Worm (Caenorhabditis elegans): ENCODE data around the gene T26E4.18.
"Not testable (repeated sequence)": the region's sequence is repeated elsewhere in the genome, so short reads cannot be mapped to it uniquely, and the experiment has no call there.

Gene T26E4.18

ce11 chrV:15758449-15758848 is 45.2 kb downstream of the T26E4.18 start, which contains the start of gene str-9:
Gene str-9, plus strand, starts transcription at chrV:15758749.
- TF ChIP-seq scrt-1 (GFP tag; IDR thresholded peaks at IDR 0.05) (no peak), pes-1 (GFP tag; IDR thresholded peaks at IDR 0.05) (no peak), tra-4 (tag; optimal IDR thresholded peaks at IDR 0.05) (no peak), hmbx-1 (tag; optimal IDR thresholded peaks at IDR 0.05) (no peak), sea-1 (GFP tag; conservative IDR thresholded peaks at IDR 0.05) (no peak), ceh-36 (tag; optimal IDR thresholded peaks at IDR 0.05) (no peak), hnd-1 (tag; optimal IDR thresholded peaks at IDR 0.05) (no peak), ceh-13 (GFP tag; optimal IDR thresholded peaks at IDR 0.05) (no peak), tbx-11 (GFP tag; IDR thresholded peaks at IDR 0.05) (no peak), B0310.2 (tag; optimal IDR thresholded peaks at IDR 0.05) (no peak), aly-1 (tag; optimal IDR thresholded peaks at IDR 0.05) (no peak), ets-7 (tag; optimal IDR thresholded peaks at IDR 0.05) (no peak), tbx-37 (GFP tag; conservative IDR thresholded peaks at IDR 0.05) (no peak)

ce11 chrV:15757645-15758044 is 46.0 kb downstream of the T26E4.18 start:
- no peak for TF ChIP-seq hmg-4 (GFP tag; optimal IDR thresholded peaks at IDR 0.05)
- TF ChIP-seq hnd-1 (tag; optimal IDR thresholded peaks at IDR 0.05), result no peak
- TF ChIP-seq scrt-1 (GFP tag; IDR thresholded peaks at IDR 0.05), result no peak
- no peak for TF ChIP-seq pes-1 (GFP tag; IDR thresholded peaks at IDR 0.05)
- TF ChIP-seq sea-1 (GFP tag; conservative IDR thresholded peaks at IDR 0.05), result no peak

DNA sequence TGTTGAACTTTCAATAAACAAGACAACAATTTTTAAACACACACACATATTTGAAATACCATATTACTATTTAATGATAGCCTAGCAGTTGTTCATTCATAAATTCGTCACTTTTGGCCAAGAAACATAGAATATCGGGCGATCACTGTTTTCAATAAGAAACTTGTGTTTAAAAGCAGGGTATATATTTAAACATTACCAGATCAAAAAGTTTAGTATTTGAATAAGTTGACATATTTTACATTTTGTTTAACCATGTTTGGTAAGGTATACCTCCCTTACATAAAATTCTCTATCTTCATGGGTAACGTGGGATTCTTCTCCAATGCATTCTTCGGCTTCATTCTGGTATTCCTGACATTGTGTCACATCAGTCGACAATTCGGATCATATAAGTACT is 48.9 kb downstream of the T26E4.18 start, which contains the start of gene str-8:
Gene str-8 (plus strand): TSS at position 301 of the 400 bp plus-strand sequence.
- TF ChIP-seq F13C5.2, hnd-1, tra-4 (tag; optimal IDR thresholded peaks at IDR 0.05): not testable (repeated sequence)
